Fruit fly (Drosophila melanogaster) whole organism, embryonic: Measurements from ENCODE around the gene Helz.

Experiments
- Atf6 ChIP-seq: fragments of 200-800 bp; sonication (Bioruptor generic); IDR thresholded peaks from 2 replicates; pipeline ENCODE4 v1.3.6; 2022; ENCODE audit warnings: missing biosample characterization, missing genetic modification characterization
- CG10979 ChIP-seq: fragments of 200-800 bp; sonication (Bioruptor generic); optimal IDR thresholded peaks from 2 replicates; lab custom pipeline; 2018; ENCODE audit warnings: missing biosample characterization, mild to moderate bottlenecking, missing genetic modification characterization, moderate library complexity
- CG15514 ChIP-seq: fragments of 200-800 bp; sonication (Bioruptor generic); optimal IDR thresholded peaks from 3 replicates; lab custom pipeline; 2017; ENCODE audit warnings: missing biosample characterization, missing genetic modification characterization, mild to moderate bottlenecking, moderate library complexity, missing genetic modification reagents
- CG17568 ChIP-seq: fragments of 200-800 bp; sonication (Bioruptor generic); optimal IDR thresholded peaks from 2 replicates; lab custom pipeline; 2018; ENCODE audit warnings: missing biosample characterization, mild to moderate bottlenecking, missing genetic modification characterization, moderate library complexity
- CG17802 ChIP-seq: fragments of 200-800 bp; sonication (Bioruptor generic); optimal IDR thresholded peaks from 2 replicates; lab custom pipeline; 2018; ENCODE audit warnings: missing biosample characterization, mild to moderate bottlenecking, missing genetic modification characterization, moderate library complexity
- CG17829 ChIP-seq: fragments of 200-800 bp; optimal IDR thresholded peaks from 2 replicates; lab custom pipeline; 2019; ENCODE audit warnings: missing biosample characterization, mild to moderate bottlenecking, missing genetic modification characterization, moderate library complexity
- CG18476 ChIP-seq: fragments of 200-800 bp; sonication (Bioruptor generic); optimal IDR thresholded peaks from 2 replicates; lab custom pipeline; 2016; ENCODE audit warnings: missing biosample characterization, mild to moderate bottlenecking, missing genetic modification characterization
- CG18619 ChIP-seq: fragments of 200-800 bp; sonication (Bioruptor generic); optimal IDR thresholded peaks from 3 replicates; lab custom pipeline; 2017; ENCODE audit warnings: missing biosample characterization, mild to moderate bottlenecking, missing genetic modification characterization
- CG2120 ChIP-seq: fragments of 200-800 bp; sonication (Bioruptor generic); optimal IDR thresholded peaks from 3 replicates; lab custom pipeline; 2016; ENCODE audit warnings: missing biosample characterization, missing genetic modification characterization
- CG2199 ChIP-seq: fragments of 200-800 bp; sonication (Bioruptor generic); IDR thresholded peaks from 3 replicates; pipeline ENCODE4 v1.3.6; 2022; ENCODE audit warnings: missing biosample characterization, missing genetic modification characterization
- CG2678 ChIP-seq: fragments of 200-800 bp; sonication (Bioruptor generic); optimal IDR thresholded peaks from 3 replicates; lab custom pipeline; 2019; ENCODE audit warnings: missing biosample characterization, mild to moderate bottlenecking, missing genetic modification characterization, moderate library complexity
- CG2712 ChIP-seq: fragments of 200-800 bp; optimal IDR thresholded peaks from 3 replicates; lab custom pipeline; 2019; ENCODE audit warnings: missing biosample characterization, mild to moderate bottlenecking, missing genetic modification characterization, moderate library complexity
- CG32532 ChIP-seq: fragments of 200-800 bp; sonication (Bioruptor generic); IDR thresholded peaks from 2 replicates; pipeline ENCODE4 v1.3.6; 2022; ENCODE audit warnings: missing biosample characterization, missing genetic modification characterization
- CG34376 ChIP-seq: fragments of 200-800 bp; sonication (Bioruptor generic); optimal IDR thresholded peaks from 2 replicates; lab custom pipeline; 2018; ENCODE audit warnings: missing biosample characterization, mild to moderate bottlenecking, missing genetic modification characterization
- CG4424 ChIP-seq: fragments of 200-800 bp; sonication (Bioruptor generic); optimal IDR thresholded peaks from 3 replicates; lab custom pipeline; 2016; ENCODE audit warnings: missing biosample characterization, missing genetic modification characterization
- CG4617 ChIP-seq: fragments of 200-800 bp; sonication (Bioruptor generic); optimal IDR thresholded peaks from 3 replicates; lab custom pipeline; 2016; ENCODE audit warnings: missing biosample characterization, missing genetic modification characterization, borderline replicate concordance
- CG4820 ChIP-seq: fragments of 200-800 bp; sonication (Bioruptor generic); optimal IDR thresholded peaks from 3 replicates; lab custom pipeline; 2016; ENCODE audit warnings: missing biosample characterization, missing genetic modification characterization
- CG6654 ChIP-seq: fragments of 200-800 bp; sonication (Bioruptor generic); optimal IDR thresholded peaks from 2 replicates; lab custom pipeline; 2017; ENCODE audit warnings: missing biosample characterization, mild to moderate bottlenecking, missing genetic modification characterization
- CG7963 ChIP-seq: fragments of 200-800 bp; sonication (Bioruptor generic); IDR thresholded peaks from 3 replicates; pipeline ENCODE4 v1.3.6; 2022; ENCODE audit warnings: missing biosample characterization, missing genetic modification characterization; ENCODE audit not compliant: partially characterized antibody
- CG8388 ChIP-seq: fragments of 200-800 bp; sonication (Bioruptor generic); optimal IDR thresholded peaks from 2 replicates; lab custom pipeline; 2019; ENCODE audit warnings: missing biosample characterization, mild to moderate bottlenecking, missing genetic modification characterization, moderate library complexity
- CG8924 ChIP-seq: fragments of 200-800 bp; optimal IDR thresholded peaks from 3 replicates; lab custom pipeline; 2019; ENCODE audit warnings: missing biosample characterization, mild to moderate bottlenecking, missing genetic modification characterization, moderate library complexity
- CG9609 ChIP-seq: fragments of 200-800 bp; sonication (Bioruptor generic); optimal IDR thresholded peaks from 3 replicates; lab custom pipeline; 2016; ENCODE audit warnings: missing biosample characterization, missing genetic modification characterization
- CHES-1-like ChIP-seq: fragments of 200-800 bp; sonication (Bioruptor generic); optimal IDR thresholded peaks from 2 replicates; lab custom pipeline; 2016; ENCODE audit warnings: missing biosample characterization, missing genetic modification characterization
- CTCF ChIP-seq: fragments of 200-800 bp; sonication (Bioruptor generic); optimal IDR thresholded peaks from 2 replicates; lab custom pipeline; 2017; ENCODE audit warnings: missing biosample characterization, mild to moderate bottlenecking, missing genetic modification characterization, moderate library complexity
- D19B ChIP-seq: fragments of 200-800 bp; sonication (Bioruptor generic); optimal IDR thresholded peaks from 2 replicates; lab custom pipeline; 2017; ENCODE audit warnings: missing biosample characterization, mild to moderate bottlenecking, missing genetic modification characterization
- Fer3 ChIP-seq: fragments of 200-800 bp; sonication (Bioruptor generic); optimal IDR thresholded peaks from 2 replicates; lab custom pipeline; 2018; ENCODE audit warnings: missing biosample characterization, mild to moderate bottlenecking, missing genetic modification characterization, moderate library complexity
- HmgD ChIP-seq: fragments of 200-800 bp; sonication (Bioruptor generic); optimal IDR thresholded peaks from 3 replicates; lab custom pipeline; 2016; ENCODE audit warnings: missing biosample characterization, missing genetic modification characterization
- HmgZ ChIP-seq: fragments of 200-800 bp; sonication (Bioruptor generic); optimal IDR thresholded peaks from 2 replicates; lab custom pipeline; 2018; ENCODE audit warnings: missing biosample characterization, mild to moderate bottlenecking, missing genetic modification characterization
- Jarid2 ChIP-seq: fragments of 200-800 bp; sonication (Bioruptor generic); optimal IDR thresholded peaks from 3 replicates; lab custom pipeline; 2017; ENCODE audit warnings: mild to moderate bottlenecking, missing biosample characterization, missing genetic modification reagents, missing genetic modification characterization
- Med ChIP-seq: fragments of 200-800 bp; sonication (Bioruptor generic); peaks from one replicate; lab custom pipeline; 2016; ENCODE audit warnings: missing biosample characterization, missing genetic modification characterization, mild to moderate bottlenecking, inconsistent platforms, moderate library complexity
- Mes4 ChIP-seq: fragments of 200-800 bp; sonication (Bioruptor generic); optimal IDR thresholded peaks from 2 replicates; lab custom pipeline; 2016; ENCODE audit warnings: missing biosample characterization, missing genetic modification characterization
- Tbp ChIP-seq: fragments of >200 bp; optimal IDR thresholded peaks from 2 replicates; lab custom pipeline; 2018; ENCODE audit warnings: missing biosample characterization, missing genetic modification characterization
- br ChIP-seq: fragments of >200 bp; optimal IDR thresholded peaks from 2 replicates; lab custom pipeline; 2017
- btn ChIP-seq: fragments of 200-800 bp; sonication (Bioruptor generic); optimal IDR thresholded peaks from 2 replicates; lab custom pipeline; 2016; ENCODE audit warnings: missing biosample characterization, missing genetic modification characterization
- corto ChIP-seq: fragments of 200-800 bp; sonication (Bioruptor generic); optimal IDR thresholded peaks from 2 replicates; lab custom pipeline; 2016; ENCODE audit warnings: missing biosample characterization, mild to moderate bottlenecking, missing genetic modification characterization, moderate library complexity
- exex ChIP-seq: fragments of 200-800 bp; sonication (Bioruptor generic); optimal IDR thresholded peaks from 4 replicates; lab custom pipeline; 2018; ENCODE audit warnings: missing biosample characterization, mild to moderate bottlenecking, missing genetic modification characterization, moderate library complexity
- gfzf ChIP-seq: fragments of 200-800 bp; sonication (Bioruptor generic); optimal IDR thresholded peaks from 2 replicates; lab custom pipeline; 2016; ENCODE audit warnings: missing biosample characterization, mild to moderate bottlenecking, missing genetic modification characterization, moderate library complexity
- ham ChIP-seq: fragments of 200-800 bp; sonication (Bioruptor generic); IDR thresholded peaks from 2 replicates; pipeline ENCODE4 v1.3.6; 2022; ENCODE audit warnings: missing biosample characterization, missing genetic modification characterization
- hbn ChIP-seq: fragments of 200-800 bp; sonication (Bioruptor generic); IDR thresholded peaks from 2 replicates; pipeline ENCODE4 v1.3.6; 2022; ENCODE audit warnings: missing biosample characterization, missing genetic modification characterization; ENCODE audit not compliant: partially characterized antibody
- kah ChIP-seq: fragments of 200-800 bp; sonication (Bioruptor generic); optimal IDR thresholded peaks from 2 replicates; lab custom pipeline; 2018; ENCODE audit warnings: missing biosample characterization, mild to moderate bottlenecking, missing genetic modification characterization
- mirr ChIP-seq: fragments of 200-800 bp; sonication (Bioruptor generic); optimal IDR thresholded peaks from 3 replicates; lab custom pipeline; 2018; ENCODE audit warnings: missing biosample characterization, mild to moderate bottlenecking, missing genetic modification characterization
- ranshi ChIP-seq: fragments of 200-800 bp; sonication (Bioruptor generic); IDR thresholded peaks from 2 replicates; pipeline ENCODE4 v1.3.6; 2022; ENCODE audit warnings: missing biosample characterization, missing genetic modification characterization
- sqz ChIP-seq: fragments of 200-800 bp; sonication (Bioruptor generic); optimal IDR thresholded peaks from 3 replicates; lab custom pipeline; 2018; ENCODE audit warnings: missing biosample characterization, mild to moderate bottlenecking, missing genetic modification characterization
- ssp ChIP-seq: fragments of 200-800 bp; sonication (Bioruptor generic); IDR thresholded peaks from 2 replicates; pipeline ENCODE4 v1.3.6; 2022; ENCODE audit warnings: missing biosample characterization, missing genetic modification characterization
- trem ChIP-seq: fragments of 200-800 bp; optimal IDR thresholded peaks from 3 replicates; lab custom pipeline; 2019; ENCODE audit warnings: missing biosample characterization, mild to moderate bottlenecking, missing genetic modification characterization, moderate library complexity
- tx ChIP-seq: fragments of 200-800 bp; sonication (Bioruptor generic); optimal IDR thresholded peaks from 2 replicates; lab custom pipeline; 2016; ENCODE audit warnings: missing biosample characterization, missing genetic modification characterization
- unc-4 ChIP-seq: fragments of 200-800 bp; sonication (Bioruptor generic); IDR thresholded peaks from 2 replicates; pipeline ENCODE4 v1.3.6; 2022; ENCODE audit warnings: missing biosample characterization, missing genetic modification characterization; ENCODE audit not compliant: partially characterized antibody
- vnd ChIP-seq: fragments of 200-800 bp; sonication (Bioruptor generic); IDR thresholded peaks from 3 replicates; pipeline ENCODE4 v1.3.6; 2022; ENCODE audit warnings: missing biosample characterization, missing genetic modification characterization; ENCODE audit not compliant: partially characterized antibody
- zf30C ChIP-seq: fragments of 200-800 bp; sonication (Bioruptor generic); optimal IDR thresholded peaks from 3 replicates; lab custom pipeline; 2018; ENCODE audit warnings: missing biosample characterization, mild to moderate bottlenecking, missing genetic modification characterization

Gene Helz

dm6 chr3L:14775711-14776660, 13.7 kb upstream of the Helz start, which contains the start of gene mop (continued):
- TF ChIP-seq CG2678 (tag; lab: Kevin White, UChicago) (no peak), exex (tag; lab: Kevin White, UChicago) (no peak), kah (GFP tag; lab: Kevin White, UChicago) (no peak), gfzf (GFP tag; lab: Kevin White, UChicago) (peak; percentile 79), CTCF (GFP tag; lab: Kevin White, UChicago) (no peak), CG8924 (tag; lab: Kevin White, UChicago) (peak; percentile 67), CG32532 (peak; percentile 80), Med (GFP tag; lab: Kevin White, UChicago) (peak; percentile 79), Jarid2 (GFP tag; lab: Kevin White, UChicago) (no peak), CG17802 (tag; lab: Kevin White, UChicago) (no peak), CG17829 (peak; percentile 41), CG2120 (peak; percentile 64), CG18619 (GFP tag; lab: Kevin White, UChicago) (no peak), Atf6 (GFP tag; lab: Robert Waterston, UW) (peak; percentile 58), CG4617 (GFP tag; lab: Kevin White, UChicago) (peak; percentile 55), unc-4 (GFP tag; lab: Robert Waterston, UW) (peak; percentile 68), trem (tag; lab: Kevin White, UChicago) (peak; percentile 14), sqz (GFP tag; lab: Kevin White, UChicago) (no peak), CG9609 (GFP tag; lab: Kevin White, UChicago) (peak; percentile 12), zf30C (GFP tag; lab: Kevin White, UChicago) (no peak), Fer3 (tag; lab: Kevin White, UChicago) (no peak), CG4424 (GFP tag; lab: Kevin White, UChicago) (peak; percentile 31), CG8388 (GFP tag; lab: Kevin White, UChicago) (peak; percentile 10), HmgD (GFP tag; lab: Kevin White, UChicago) (no peak), CG18476 (GFP tag; lab: Kevin White, UChicago) (peak; percentile 28), ranshi (GFP tag; lab: Robert Waterston, UW) (peak; percentile 35; the same call in 1 of the 2 replicates), CG17568 (GFP tag; lab: Kevin White, UChicago) (no peak), HmgZ (tag; lab: Kevin White, UChicago) (peak; percentile 8)

- TF ChIP-seq btn (GFP tag; lab: Kevin White, UChicago) (no peak), CG2712 (tag; lab: Kevin White, UChicago) (no peak), CG10979 (tag; lab: Kevin White, UChicago) (no peak), corto (GFP tag; lab: Kevin White, UChicago) (no peak), CHES-1-like (GFP tag; lab: Kevin White, UChicago) (no peak), ssp (GFP tag; lab: Robert Waterston, UW) (no peak), tx (GFP tag; lab: Kevin White, UChicago) (no peak), D19B (peak; percentile 25), CG7963 (GFP tag; lab: Robert Waterston, UW) (no peak), br (lab: Kevin White, UChicago) (no peak), ham (GFP tag; lab: Robert Waterston, UW) (no peak), CG6654 (GFP tag; lab: Kevin White, UChicago) (no peak), CG15514 (no peak), Tbp (no peak), CG34376 (GFP tag; lab: Kevin White, UChicago) (peak; percentile 50), CG2199 (GFP tag; lab: Robert Waterston, UW) (no peak), vnd (0 out of 3 replicates have a peak, but pooled peaks have one; percentile 22), CG4820 (GFP tag; lab: Kevin White, UChicago) (no peak), Mes4 (GFP tag; lab: Kevin White, UChicago) (no peak), hbn (GFP tag; lab: Robert Waterston, UW) (no peak), mirr (GFP tag; lab: Kevin White, UChicago) (peak; percentile 49)
Measured at dm6 chr3L:14779289-14779688, 10.4 kb upstream of the Helz start.
